Worm (Caenorhabditis elegans) whole organism, mixed stage, embryonic: Measurements from ENCODE around the gene F20D12.7.

ENCODE experiments used
- blmp-1 ChIP-seq: fragments of 150-350 bp; optimal IDR thresholded peaks from 2 replicates; lab custom pipeline; 2014; ENCODE audit warnings: missing biosample characterization, missing genetic modification characterization
- cnd-1 ChIP-seq: fragments of 200-800 bp; sonication (Bioruptor generic); optimal IDR thresholded peaks from 2 replicates; lab custom pipeline; 2018; ENCODE audit warnings: mild to moderate bottlenecking, missing genetic modification characterization, missing compliant biosample characterization
- elt-1 ChIP-seq: sonication (generic microtip); optimal IDR thresholded peaks from 2 replicates; lab custom pipeline; 2017; ENCODE audit warnings: missing genetic modification characterization, mild to moderate bottlenecking, missing compliant biosample characterization, antibody characterized with exemption, moderate library complexity, borderline replicate concordance; ENCODE audit not compliant: insufficient read depth
- hlh-1 ChIP-seq: fragments of 150-350 bp; optimal IDR thresholded peaks from 2 replicates; lab custom pipeline; 2014; ENCODE audit warnings: missing biosample characterization, missing genetic modification reagents, missing genetic modification characterization
- mab-5 ChIP-seq: fragments of 150-350 bp; optimal IDR thresholded peaks from 2 replicates; lab custom pipeline; 2014; ENCODE audit warnings: missing biosample characterization, missing genetic modification characterization
- mls-2 ChIP-seq: sonication (generic microtip); optimal IDR thresholded peaks from 2 replicates; lab custom pipeline; 2016; ENCODE audit warnings: mild to moderate bottlenecking, missing genetic modification characterization, moderate library complexity, missing compliant biosample characterization
- pha-4 ChIP-seq: fragments of 150-350 bp; optimal IDR thresholded peaks from 2 replicates; lab custom pipeline; 2018; ENCODE audit warnings: missing biosample characterization, missing genetic modification reagents, missing genetic modification characterization
- snpc-4 ChIP-seq: fragments of 150-350 bp; optimal IDR thresholded peaks from 2 replicates; lab custom pipeline; 2014; ENCODE audit warnings: missing biosample characterization, missing genetic modification characterization
- unc-39 ChIP-seq: fragments of 150-350 bp; optimal IDR thresholded peaks from 2 replicates; lab custom pipeline; 2014; ENCODE audit warnings: missing biosample characterization, missing genetic modification characterization

ce11 chrIV:7924975-7925828 is 13.5 kb downstream of the F20D12.7 start:
- TF ChIP-seq cnd-1 (tag; lab: Kevin White, UChicago) (no peak), snpc-4 (tag; lab: Kevin White, UChicago) (no peak), unc-39 (tag; lab: Kevin White, UChicago) (no peak), blmp-1 (tag; lab: Kevin White, UChicago) (no peak), elt-1 (tag; lab: Kevin White, UChicago) (no peak), pha-4 (tag; lab: Kevin White, UChicago) (no peak), mab-5 (tag; lab: Kevin White, UChicago) (no peak), hlh-1 (tag; lab: Kevin White, UChicago) (no peak), mls-2 (tag; lab: Kevin White, UChicago) (no peak)
